Worm (Caenorhabditis elegans): ENCODE results near the gene C06A8.8.

- TF ChIP-seq nhr-12 (tag; optimal IDR thresholded peaks at IDR 0.05) (no peak), elt-1 (tag; optimal IDR thresholded peaks at IDR 0.05) (no peak), unc-62 (GFP tag; optimal IDR thresholded peaks at IDR 0.05) (no peak), ama-1 (optimal IDR thresholded peaks at IDR 0.05) (no peak), ztf-11 (tag; optimal IDR thresholded peaks at IDR 0.05) (no peak), skn-1 (tag; optimal IDR thresholded peaks at IDR 0.05) (no peak), eor-1 (tag; optimal IDR thresholded peaks at IDR 0.05) (no peak), snpc-4 (tag; optimal IDR thresholded peaks at IDR 0.05) (no peak), zag-1 (tag; optimal IDR thresholded peaks at IDR 0.05) (no peak), nhr-237 (tag; optimal IDR thresholded peaks at IDR 0.05) (no peak), ceh-82 (tag; optimal IDR thresholded peaks at IDR 0.05) (no peak), fkh-10 (GFP tag; optimal IDR thresholded peaks at IDR 0.05) (peak; percentile 43), R02D3.7 (tag; optimal IDR thresholded peaks at IDR 0.05) (no peak), nhr-28 (tag; optimal IDR thresholded peaks at IDR 0.05) (no peak)
Observed at ce11 chrII:7795299-7795698, 23.5 kb upstream of the C06A8.8 start.

Data from whole organism, L3 larva.